Worm (Caenorhabditis elegans): Measurements from ENCODE around the gene Y6G8.5.
"Not testable (repeated sequence)": the region's sequence is repeated elsewhere in the genome, so short reads cannot be mapped to it uniquely, and the experiment has no call there.

Y6G8.5 gene

DNA sequence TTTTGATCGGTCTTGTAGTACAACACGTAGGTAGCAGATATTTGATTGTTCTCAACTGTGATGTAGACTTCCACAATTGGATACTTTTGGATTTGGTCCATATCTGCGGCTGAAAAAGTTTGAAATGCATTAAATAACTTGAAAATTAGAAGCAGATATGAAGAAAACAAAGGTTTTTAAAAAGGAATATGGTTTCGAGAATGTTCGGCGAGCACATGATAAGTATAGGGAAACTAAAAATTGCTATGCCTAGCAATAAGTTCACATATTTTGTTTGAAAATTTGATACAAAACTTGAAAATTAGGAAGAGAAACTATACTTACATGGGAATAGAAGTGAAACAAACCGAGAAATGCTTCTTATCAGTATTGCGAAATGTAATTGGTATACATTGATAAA is at the start of gene Y6G8.5:
TSS of gene Y6G8.5 (minus strand) at position 101 of the 400 bp plus-strand sequence.
- TF ChIP-seq dao-5 (tag; optimal IDR thresholded peaks at IDR 0.05) (no peak), him-1 (tag; optimal IDR thresholded peaks at IDR 0.05) (no peak), W03F9.2 (tag; optimal IDR thresholded peaks at IDR 0.05) (no peak)

DNA sequence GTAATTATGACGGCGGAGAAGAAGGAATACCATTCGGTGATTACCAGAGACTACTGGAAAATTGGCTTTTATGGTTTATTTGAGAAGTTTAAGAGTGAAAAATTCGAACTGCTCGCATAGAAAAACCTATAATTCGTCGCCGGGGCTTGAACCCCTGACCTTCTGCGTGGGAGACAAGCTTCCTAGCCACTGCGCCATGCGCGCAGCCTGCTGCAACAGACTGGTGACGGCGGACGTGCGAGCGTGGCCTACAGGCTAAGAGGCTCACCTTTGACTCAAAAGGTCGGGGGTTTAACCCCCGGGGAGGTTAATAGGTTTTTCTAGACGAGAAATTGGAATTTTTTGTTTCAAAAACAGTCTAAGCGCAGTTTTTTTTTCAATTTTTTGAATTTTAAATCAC is 48.9 kb upstream of the Y6G8.5 start:
- TF ChIP-seq W03F9.2 (tag; optimal IDR thresholded peaks at IDR 0.05) (no peak), dao-5 (tag; optimal IDR thresholded peaks at IDR 0.05) (no peak), him-1 (tag; optimal IDR thresholded peaks at IDR 0.05) (no peak)

DNA sequence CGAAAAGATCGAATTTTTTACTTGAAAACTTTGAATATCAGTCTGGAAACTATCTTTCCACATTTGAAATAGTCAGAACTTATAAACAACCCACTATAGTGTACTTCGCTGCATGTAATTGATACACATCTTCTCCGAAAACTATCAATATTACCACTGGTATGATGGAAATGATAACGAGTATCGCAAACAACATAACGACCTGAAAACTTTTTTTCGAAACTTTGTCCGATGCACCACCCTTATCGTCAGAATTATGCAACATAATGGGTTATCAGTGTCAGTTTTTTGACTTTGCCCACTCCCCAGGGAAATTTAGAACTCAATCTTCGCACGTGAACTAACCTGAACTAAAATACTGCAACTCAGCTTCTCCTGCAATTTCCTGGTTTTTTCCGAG is 46.8 kb upstream of the Y6G8.5 start:
- TF ChIP-seq W03F9.2 (tag; optimal IDR thresholded peaks at IDR 0.05), result no peak

DNA sequence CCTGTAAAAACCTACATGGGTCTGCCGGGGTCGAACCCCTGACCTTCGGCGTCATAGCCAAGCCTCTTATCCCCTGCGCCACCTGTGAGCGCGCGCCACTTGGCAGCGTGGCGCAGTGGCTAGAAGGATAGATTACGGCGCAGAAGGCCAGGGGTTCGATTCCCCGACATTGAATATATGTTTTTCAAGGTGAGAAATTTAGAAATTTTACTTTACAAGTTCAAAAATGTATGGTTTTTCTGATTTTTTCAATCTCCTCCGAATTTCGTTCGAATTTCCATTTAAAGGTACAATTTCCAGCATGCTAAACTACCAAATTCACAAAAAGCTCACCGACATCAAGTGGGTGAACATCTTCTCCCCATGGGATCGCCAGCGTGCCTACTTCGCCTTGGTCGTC is 44.5 kb upstream of the Y6G8.5 start, which contains the start of gene dgat-2:
TSS of gene dgat-2 (plus strand) at position 301 of the 400 bp plus-strand sequence.
- TF ChIP-seq dao-5 (tag; optimal IDR thresholded peaks at IDR 0.05), result no peak
- no peak for TF ChIP-seq him-1 (tag; optimal IDR thresholded peaks at IDR 0.05)
- no peak for TF ChIP-seq W03F9.2 (tag; optimal IDR thresholded peaks at IDR 0.05)

DNA sequence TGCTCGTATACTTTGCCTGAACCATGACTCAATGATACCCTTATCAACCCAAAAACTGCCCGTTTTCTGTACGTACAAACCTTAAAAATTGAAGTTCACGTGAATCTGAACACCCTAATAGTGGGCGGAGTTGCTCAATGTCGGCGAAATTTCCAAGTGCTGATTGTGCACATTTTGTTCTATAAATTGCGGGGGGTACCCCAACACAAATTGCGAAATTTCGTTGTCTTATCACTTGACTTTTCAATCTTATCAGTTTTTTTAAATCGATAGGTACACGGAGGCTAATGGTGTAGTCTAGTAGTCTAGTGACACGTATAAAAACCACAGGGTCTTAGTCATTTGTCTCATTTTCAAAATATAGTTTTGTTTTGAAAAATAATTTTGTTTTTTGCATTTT is 43.7 kb upstream of the Y6G8.5 start, which contains the start of gene fbxa-108:
TSS of gene fbxa-108 (minus strand) at position 158 of the 400 bp plus-strand sequence.
- TF ChIP-seq him-1 (tag; optimal IDR thresholded peaks at IDR 0.05) (no peak), W03F9.2 (tag; optimal IDR thresholded peaks at IDR 0.05) (no peak), dao-5 (tag; optimal IDR thresholded peaks at IDR 0.05) (no peak)

DNA sequence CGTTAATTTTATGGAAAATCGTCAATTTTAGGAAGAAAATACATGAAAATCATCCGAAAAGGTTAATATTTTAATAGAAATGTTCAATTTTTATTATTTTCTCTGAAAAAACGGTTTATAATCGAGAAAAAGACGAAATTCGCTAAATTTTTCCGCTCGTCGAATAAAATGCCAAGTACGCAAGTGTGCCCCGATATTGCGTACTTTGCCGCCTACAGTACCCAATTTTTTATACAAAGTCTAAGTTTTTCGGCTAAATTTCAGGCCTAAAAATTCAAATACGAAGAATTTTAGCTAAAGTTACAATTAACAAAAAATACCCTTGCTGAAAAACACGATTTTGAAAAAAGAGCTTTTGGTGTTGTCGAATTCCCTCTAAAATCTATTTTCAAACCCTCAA is 43.3 kb upstream of the Y6G8.5 start:
- no peak for TF ChIP-seq dao-5 (tag; optimal IDR thresholded peaks at IDR 0.05)
- no peak for TF ChIP-seq him-1 (tag; optimal IDR thresholded peaks at IDR 0.05)
- TF ChIP-seq W03F9.2 (tag; optimal IDR thresholded peaks at IDR 0.05), result no peak

DNA sequence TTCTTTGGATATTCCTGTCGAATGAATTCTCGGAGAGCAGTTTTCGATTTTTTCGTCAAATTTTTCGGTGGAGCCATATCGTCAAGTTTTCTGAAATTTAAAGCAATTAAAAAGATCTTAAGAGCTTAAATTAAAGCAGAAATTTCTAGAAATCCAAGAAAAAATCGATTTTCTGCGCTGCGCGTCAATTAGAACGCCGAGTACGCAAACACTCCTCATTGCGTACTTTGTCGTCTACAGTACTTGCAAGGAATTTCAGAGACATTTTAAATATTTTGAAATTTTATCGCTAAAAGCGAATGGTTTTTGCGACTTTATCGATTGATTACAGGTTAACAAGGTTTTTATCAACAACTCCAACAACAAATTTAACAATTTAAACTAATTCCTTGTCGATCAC is 39.7 kb upstream of the Y6G8.5 start:
- TF ChIP-seq him-1 (tag; optimal IDR thresholded peaks at IDR 0.05) (no peak), dao-5 (tag; optimal IDR thresholded peaks at IDR 0.05) (no peak), W03F9.2 (tag; optimal IDR thresholded peaks at IDR 0.05) (no peak)

DNA sequence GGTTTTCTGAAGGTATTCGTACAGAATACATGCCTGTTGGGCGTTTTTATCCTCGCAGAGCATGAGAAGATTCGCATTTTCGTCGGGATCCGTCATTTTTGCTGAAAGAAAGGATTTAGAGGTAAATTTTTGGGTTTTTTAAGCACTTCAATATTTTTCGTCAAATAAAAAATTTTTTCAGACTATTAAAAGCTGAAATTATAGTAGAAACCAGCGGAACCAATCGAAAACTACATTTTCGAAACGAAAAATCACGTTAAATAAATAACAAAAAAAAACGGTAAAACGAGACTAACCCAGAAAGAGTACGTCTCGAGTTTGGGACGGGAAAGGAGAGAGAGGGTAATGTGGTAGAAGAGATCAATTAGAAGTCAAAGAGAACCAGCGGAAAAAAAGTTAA is 34.9 kb upstream of the Y6G8.5 start, which contains the start of gene fbxa-192:
TSS of gene fbxa-192 (minus strand) at position 101 of the 400 bp plus-strand sequence.
- no peak for TF ChIP-seq W03F9.2 (tag; optimal IDR thresholded peaks at IDR 0.05)
- TF ChIP-seq dao-5 (tag; optimal IDR thresholded peaks at IDR 0.05), result no peak
- no peak for TF ChIP-seq him-1 (tag; optimal IDR thresholded peaks at IDR 0.05)

DNA sequence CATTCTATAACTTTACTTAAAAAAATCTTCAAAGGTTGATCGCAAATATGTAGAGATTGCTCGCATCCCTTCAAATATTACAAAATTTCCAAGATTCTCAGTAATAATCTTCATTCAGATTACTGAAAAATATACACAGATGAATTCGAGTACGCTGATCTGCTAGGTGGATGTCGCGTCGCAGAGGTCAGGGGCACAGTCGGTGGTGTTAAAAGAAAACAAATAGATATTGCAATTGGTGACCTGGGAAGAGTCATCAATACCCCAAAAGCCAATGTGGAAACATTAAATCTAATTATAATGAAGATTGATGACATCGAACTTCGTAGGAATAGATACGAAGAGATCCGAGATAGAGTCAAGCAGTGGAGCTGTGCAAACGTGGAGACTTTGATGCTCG is 13.1 kb upstream of the Y6G8.5 start, which contains the start of gene F57G4.10:
TSS of gene F57G4.10 (plus strand) at position 301 of the 400 bp plus-strand sequence.
- TF ChIP-seq W03F9.2 (tag; optimal IDR thresholded peaks at IDR 0.05), result no peak
- no peak for TF ChIP-seq dao-5 (tag; optimal IDR thresholded peaks at IDR 0.05)
- no peak for TF ChIP-seq him-1 (tag; optimal IDR thresholded peaks at IDR 0.05)

DNA sequence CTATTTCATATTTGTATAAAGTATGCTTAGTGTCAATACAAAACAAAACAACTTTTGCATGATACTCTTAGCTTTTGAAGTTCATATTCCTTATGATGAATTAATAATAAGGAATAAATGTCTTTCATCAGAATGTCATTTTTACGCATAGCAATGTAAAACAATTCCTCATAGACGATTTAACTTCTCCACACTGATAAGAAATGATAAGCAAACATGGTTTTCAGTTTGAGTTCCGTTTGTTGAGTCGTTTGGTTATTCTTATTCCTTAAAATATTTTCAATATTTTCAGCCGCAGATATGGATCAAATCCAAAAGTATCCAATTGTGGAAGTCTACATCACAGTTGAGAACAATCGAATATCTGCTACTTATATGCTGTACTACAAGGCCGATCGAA is 9.4 kb upstream of the Y6G8.5 start, which contains the start of gene F57G4.11:
TSS of gene F57G4.11 (plus strand) at position 301 of the 400 bp plus-strand sequence.
- TF ChIP-seq dao-5 (tag; optimal IDR thresholded peaks at IDR 0.05) (no peak), W03F9.2 (tag; optimal IDR thresholded peaks at IDR 0.05) (no peak), him-1 (tag; optimal IDR thresholded peaks at IDR 0.05) (no peak)

DNA sequence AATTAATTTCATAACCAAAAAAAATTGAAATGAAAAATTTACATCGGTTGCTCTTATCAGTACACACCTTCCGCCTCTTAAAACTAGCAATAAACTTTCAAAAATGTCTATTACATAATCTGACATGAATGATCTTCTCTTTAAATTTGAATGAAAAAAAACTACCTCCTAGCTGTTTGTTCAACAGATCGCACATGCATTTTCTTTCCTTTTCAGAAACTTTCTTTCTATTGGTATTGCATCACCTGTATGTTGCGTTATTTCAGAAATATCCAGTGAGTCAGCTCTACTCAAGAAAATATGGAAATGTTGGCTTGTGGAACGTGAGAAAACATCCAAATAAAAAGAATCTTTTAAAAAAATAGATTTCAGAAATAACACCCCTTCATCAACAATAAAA is 7.7 kb upstream of the Y6G8.5 start, which contains the start of gene F57G4.1:
TSS of gene F57G4.1 (plus strand) at position 301 of the 400 bp plus-strand sequence.
- TF ChIP-seq W03F9.2 (tag; optimal IDR thresholded peaks at IDR 0.05), result no peak
- TF ChIP-seq dao-5 (tag; optimal IDR thresholded peaks at IDR 0.05), result no peak
- TF ChIP-seq him-1 (tag; optimal IDR thresholded peaks at IDR 0.05), result no peak

DNA sequence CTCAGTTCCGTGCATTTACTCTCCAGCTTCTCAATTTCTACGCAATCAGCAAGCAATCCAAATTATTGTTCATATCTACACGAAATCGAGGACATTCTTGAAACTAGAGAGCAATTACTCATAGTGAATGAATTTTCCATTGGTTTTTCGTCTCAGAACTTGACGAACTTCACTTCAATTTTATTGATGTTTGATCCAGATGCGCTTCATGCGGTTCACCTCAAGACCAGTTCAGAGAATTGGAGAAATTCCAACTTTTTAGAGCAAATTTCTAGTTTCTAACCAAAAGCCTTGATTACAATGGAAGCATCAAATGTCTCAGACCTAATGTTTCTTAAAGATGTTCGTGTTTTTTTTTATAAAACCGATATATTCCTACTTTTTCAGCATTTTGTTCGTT is 4.8 kb upstream of the Y6G8.5 start, which contains the start of gene Y6G8.8:
TSS of gene Y6G8.8 (plus strand) at position 301 of the 400 bp plus-strand sequence.
- TF ChIP-seq him-1 (tag; optimal IDR thresholded peaks at IDR 0.05), result no peak
- TF ChIP-seq dao-5 (tag; optimal IDR thresholded peaks at IDR 0.05), result no peak
- no peak for TF ChIP-seq W03F9.2 (tag; optimal IDR thresholded peaks at IDR 0.05)

DNA sequence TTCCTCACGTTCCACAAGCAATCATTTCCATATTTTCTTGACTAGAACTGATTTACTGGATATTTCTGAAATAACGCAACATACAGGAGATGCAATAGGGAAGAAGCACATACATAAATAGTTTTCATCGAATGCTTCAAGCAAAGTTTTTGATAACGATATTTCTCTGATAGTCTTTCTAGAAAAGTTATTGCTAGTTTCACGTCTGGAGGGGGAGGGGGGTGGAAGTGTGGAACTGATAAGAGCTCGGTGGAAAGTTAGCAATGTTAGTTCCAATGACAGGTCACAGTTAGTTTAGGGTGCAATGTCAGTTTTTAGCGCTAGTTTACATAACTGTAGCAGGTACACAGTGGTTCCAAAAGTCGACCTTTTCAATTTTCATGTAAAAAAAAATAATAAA is 1.3 kb upstream of the Y6G8.5 start, which contains the start of gene Y6G8.6:
TSS of gene Y6G8.6 (minus strand) at position 98 of the 400 bp plus-strand sequence.
- no peak for TF ChIP-seq him-1 (tag; optimal IDR thresholded peaks at IDR 0.05)
- TF ChIP-seq dao-5 (tag; optimal IDR thresholded peaks at IDR 0.05), result no peak
- no peak for TF ChIP-seq W03F9.2 (tag; optimal IDR thresholded peaks at IDR 0.05)

DNA sequence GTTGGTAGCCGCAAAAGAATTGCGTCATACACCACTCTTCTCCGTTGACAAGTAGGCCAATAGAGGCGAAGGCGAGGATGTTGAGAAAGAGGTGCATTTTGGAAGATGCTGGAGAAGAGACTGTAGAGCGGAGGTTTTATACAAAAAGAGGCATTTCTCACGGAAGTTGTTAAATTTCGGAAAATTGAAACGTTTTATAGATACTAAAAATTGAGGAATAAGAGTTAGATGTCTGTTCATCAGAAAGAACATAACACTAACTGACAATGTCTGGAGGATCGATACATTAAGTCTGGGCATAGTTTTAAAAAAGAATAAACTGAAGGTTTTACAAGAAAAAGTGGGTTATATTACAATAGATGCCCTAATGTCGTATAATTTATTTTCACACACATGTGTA is 1.3 kb downstream of the Y6G8.5 start, which contains the start of gene Y6G8.14:
TSS of gene Y6G8.14 (minus strand) at position 101 of the 400 bp plus-strand sequence.
- TF ChIP-seq dao-5 (tag; optimal IDR thresholded peaks at IDR 0.05), result no peak
- TF ChIP-seq him-1 (tag; optimal IDR thresholded peaks at IDR 0.05), result no peak
- TF ChIP-seq W03F9.2 (tag; optimal IDR thresholded peaks at IDR 0.05), result no peak

DNA sequence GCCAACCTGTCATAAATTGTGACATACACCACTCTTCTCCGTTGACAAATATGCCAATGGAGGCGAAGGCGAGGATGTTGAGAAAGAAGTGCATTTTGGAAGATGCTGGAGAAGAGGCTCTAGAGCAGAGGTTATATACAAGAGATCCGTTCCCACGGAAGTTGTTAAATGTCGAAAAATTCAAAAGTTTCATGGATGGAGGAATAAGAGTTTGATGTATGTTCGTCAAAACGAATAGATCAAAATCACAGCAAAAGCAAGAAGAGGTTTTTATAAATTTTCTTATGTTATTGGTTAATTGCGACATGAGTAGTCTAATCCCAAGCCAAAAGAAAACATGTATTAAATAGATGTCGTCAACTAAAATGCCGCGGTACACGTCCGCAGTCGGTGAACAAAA is 5.0 kb downstream of the Y6G8.5 start, which contains the start of gene Y6G8.15:
TSS of gene Y6G8.15 (minus strand) at position 101 of the 400 bp plus-strand sequence.
- TF ChIP-seq W03F9.2, dao-5, him-1 (tag; optimal IDR thresholded peaks at IDR 0.05): not testable (repeated sequence)
